Worm (Caenorhabditis elegans) whole organism, mixed stage, embryonic: ENCODE data around the gene Y56A3A.2.

Experiments used
- elt-3 ChIP-seq: fragments of 150-350 bp; optimal IDR thresholded peaks from 2 replicates; lab custom pipeline; 2014; ENCODE audit warnings: missing biosample characterization, missing genetic modification characterization
- lin-13 ChIP-seq: fragments of 150-350 bp; optimal IDR thresholded peaks from 2 replicates; lab custom pipeline; 2014; ENCODE audit warnings: missing biosample characterization, missing genetic modification characterization
- mep-1 ChIP-seq: fragments of 150-350 bp; optimal IDR thresholded peaks from 2 replicates; lab custom pipeline; 2017; ENCODE audit warnings: missing biosample characterization, missing genetic modification reagents, missing genetic modification characterization, inconsistent platforms
- nhr-237 ChIP-seq: fragments of 150-350 bp; optimal IDR thresholded peaks from 2 replicates; lab custom pipeline; 2014; ENCODE audit warnings: missing biosample characterization, missing genetic modification characterization
- nhr-28 ChIP-seq: fragments of 150-350 bp; optimal IDR thresholded peaks from 2 replicates; lab custom pipeline; 2014; ENCODE audit warnings: missing biosample characterization, missing genetic modification characterization
- pha-4 ChIP-seq: fragments of 150-350 bp; optimal IDR thresholded peaks from 2 replicates; lab custom pipeline; 2018; ENCODE audit warnings: missing biosample characterization, missing genetic modification reagents, missing genetic modification characterization
- sem-2 ChIP-seq: fragments of 200-800 bp; sonication (Bioruptor generic); optimal IDR thresholded peaks from 2 replicates; lab custom pipeline; 2018; ENCODE audit warnings: mild to moderate bottlenecking, missing genetic modification characterization, missing compliant biosample characterization
- snpc-4 ChIP-seq: fragments of 150-350 bp; optimal IDR thresholded peaks from 2 replicates; lab custom pipeline; 2014; ENCODE audit warnings: missing biosample characterization, missing genetic modification characterization
- ztf-11 ChIP-seq: fragments of 150-350 bp; optimal IDR thresholded peaks from 2 replicates; lab custom pipeline; 2014; ENCODE audit warnings: missing biosample characterization, missing genetic modification characterization

DNA sequence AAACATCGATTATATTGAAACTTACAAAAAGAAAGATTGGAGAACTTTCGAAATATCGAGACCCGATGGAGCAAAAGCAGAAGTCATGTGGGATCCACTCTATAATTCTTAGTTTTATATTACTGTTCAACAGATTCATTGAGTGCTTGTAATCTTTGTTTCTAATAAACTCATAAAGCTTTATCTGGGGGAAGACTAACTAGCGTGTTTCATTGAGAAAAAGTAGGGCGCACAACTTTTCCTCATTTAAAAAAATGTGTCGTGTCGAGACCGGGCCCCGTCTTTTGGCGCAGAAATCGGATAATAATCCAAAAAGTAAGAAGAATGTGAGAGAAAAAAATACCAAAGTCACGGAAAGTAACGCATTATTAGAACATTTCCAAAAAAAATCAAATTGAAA lies 47.7 kb upstream of the Y56A3A.2 start, which contains the start of gene faah-4:
- no peak for TF ChIP-seq pha-4 (tag; lab: Kevin White, UChicago)
- TF ChIP-seq nhr-28 (tag; lab: Kevin White, UChicago) = no peak
- TF ChIP-seq sem-2 (GFP tag; lab: Kevin White, UChicago) = no peak
- TF ChIP-seq snpc-4 = no peak
- no peak for TF ChIP-seq nhr-237
- no peak for TF ChIP-seq ztf-11 (tag; lab: Kevin White, UChicago)
- no peak for TF ChIP-seq elt-3 (tag; lab: Kevin White, UChicago)
- no peak for TF ChIP-seq mep-1 (tag; lab: Kevin White, UChicago)
- no peak for TF ChIP-seq lin-13 (tag; lab: Kevin White, UChicago)
